Fruit fly (Drosophila melanogaster) whole organism, larva: ENCODE data around the gene CG11634.
A peak's percentile ranks its signal among the peaks of the same experiment; 100 is the strongest.

ENCODE experiments used
- noc ChIP-seq: fragments of 200-800 bp; sonication (Bioruptor generic); optimal IDR thresholded peaks from 3 replicates; lab custom pipeline; 2019; ENCODE audit warnings: missing biosample characterization, mild to moderate bottlenecking, missing genetic modification characterization, moderate library complexity

Gene CG11634

dm6 chr2L:21916000-21916399 lies at the start of gene CG11634:
TSS of gene CG11634 (plus strand) at chr2L:21916300.
- TF ChIP-seq noc, result no peak

- TF ChIP-seq noc, result no peak
Measured at dm6 chr2L:21866362-21866761, 49.7 kb upstream of the CG11634 start.

DNA sequence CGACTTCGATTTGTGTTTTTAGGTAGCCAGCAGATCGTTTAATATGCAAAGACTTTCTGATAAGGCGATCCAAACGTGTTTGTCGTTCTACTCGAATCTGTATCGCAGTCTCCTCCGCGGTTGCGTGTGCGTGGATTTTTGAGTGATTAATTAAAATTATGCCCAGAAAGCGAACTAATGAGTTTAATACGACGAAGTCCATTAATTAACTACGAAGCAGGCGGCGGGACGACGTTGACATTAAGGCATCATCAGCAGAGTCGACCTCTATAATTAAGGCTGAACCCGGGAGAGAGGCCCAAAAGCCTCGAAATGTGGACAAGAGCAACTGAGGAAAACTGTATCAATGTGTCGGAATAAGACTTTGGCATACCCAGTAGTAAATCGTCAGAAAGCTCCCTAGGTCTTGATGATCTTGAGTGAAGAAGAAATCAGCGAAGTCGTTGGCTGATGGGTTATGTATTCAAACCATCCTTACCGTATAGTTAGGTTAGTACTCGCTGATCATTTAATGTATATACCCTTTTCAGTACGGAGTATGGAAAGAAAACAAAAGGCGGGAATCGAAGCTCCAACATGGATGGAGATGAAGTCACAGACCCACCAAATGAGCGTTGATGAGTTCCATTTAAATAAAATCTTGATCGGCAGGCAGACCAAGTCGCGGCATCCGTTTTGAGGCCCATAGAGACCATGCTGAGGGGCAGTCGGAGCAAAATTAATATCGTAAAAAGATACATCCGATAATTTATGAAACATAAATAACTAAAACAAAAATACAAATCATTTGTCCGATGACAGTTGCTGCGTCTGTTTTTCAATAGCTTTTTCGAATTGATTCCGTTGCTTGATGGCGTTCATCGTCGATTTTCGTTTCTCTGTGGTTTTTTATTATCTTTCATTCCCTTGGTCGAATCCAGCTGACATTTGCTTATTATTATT lies 48.8 kb upstream of the CG11634 start:
- TF ChIP-seq noc, result peak; percentile 87

dm6 chr2L:21868712-21869280 lies 47.3 kb upstream of the CG11634 start:
- no peak for TF ChIP-seq noc

DNA sequence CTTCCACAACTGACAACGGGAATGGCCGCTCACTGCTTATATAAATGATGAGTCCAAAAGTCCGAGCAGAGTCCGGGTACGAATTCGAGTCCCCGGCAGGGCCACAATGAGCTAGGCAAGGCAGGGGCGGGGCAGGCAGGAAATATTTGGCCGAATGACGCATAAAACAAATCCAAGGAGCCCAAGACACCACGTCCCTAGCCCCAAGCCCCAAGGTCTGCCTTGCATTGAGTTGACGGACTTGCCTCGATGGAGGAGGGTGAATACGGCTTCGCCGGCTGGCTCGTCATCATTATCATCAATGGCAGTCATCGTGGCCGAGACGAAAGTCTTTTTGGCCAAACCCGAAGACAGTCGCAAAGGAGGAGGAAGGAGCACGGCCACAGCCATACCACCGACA lies 44.4 kb upstream of the CG11634 start:
- no peak for TF ChIP-seq noc

DNA sequence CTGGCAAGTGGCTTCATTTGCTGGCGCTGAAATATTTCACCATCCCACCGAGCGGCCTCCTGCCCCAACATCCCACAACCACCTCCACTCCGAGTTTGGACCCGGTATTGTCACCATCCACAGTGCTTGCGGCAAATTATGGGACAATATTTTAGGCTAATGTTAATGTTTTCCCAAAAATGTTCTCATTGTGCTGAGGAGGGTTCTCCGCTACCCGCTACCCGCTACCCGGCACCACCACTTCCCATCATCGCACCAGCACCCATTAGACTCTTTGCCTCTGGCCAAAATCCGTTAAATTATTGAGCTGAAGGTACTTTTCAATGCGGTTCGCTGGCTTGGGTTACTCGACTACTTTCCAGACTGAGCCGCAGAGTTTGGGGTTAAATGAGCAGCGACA lies 42.4 kb upstream of the CG11634 start:
- no peak for TF ChIP-seq noc

dm6 chr2L:21877006-21877405 lies 39.1 kb upstream of the CG11634 start:
- no peak for TF ChIP-seq noc

- no peak for TF ChIP-seq noc
Measured at dm6 chr2L:21879411-21879810, 36.7 kb upstream of the CG11634 start.

- no peak for TF ChIP-seq noc
Measured at dm6 chr2L:21881504-21882124, 34.5 kb upstream of the CG11634 start.

dm6 chr2L:21885502-21885901 lies 30.6 kb upstream of the CG11634 start:
- TF ChIP-seq noc, result no peak

- no peak for TF ChIP-seq noc
Measured at dm6 chr2L:21886260-21886659, 29.8 kb upstream of the CG11634 start.

DNA sequence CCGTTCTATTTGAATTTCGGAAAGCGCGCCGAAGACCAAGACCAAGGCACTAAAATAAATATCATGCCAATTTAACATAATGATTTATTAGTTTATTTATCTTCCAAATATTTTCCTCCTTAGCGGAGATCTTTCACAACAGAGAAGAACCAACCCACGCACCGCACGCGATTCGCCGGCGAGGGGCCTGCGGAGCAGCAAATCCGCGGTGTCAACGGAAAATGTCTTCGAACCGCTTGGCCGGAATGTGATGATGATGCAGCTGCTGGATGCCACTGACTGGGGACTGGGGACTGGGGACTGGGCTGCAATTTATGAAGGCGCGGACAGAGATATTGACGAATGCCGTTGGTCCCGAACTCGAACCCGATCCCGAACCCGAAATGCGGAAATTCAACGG lies 28.5 kb upstream of the CG11634 start:
- no peak for TF ChIP-seq noc

DNA sequence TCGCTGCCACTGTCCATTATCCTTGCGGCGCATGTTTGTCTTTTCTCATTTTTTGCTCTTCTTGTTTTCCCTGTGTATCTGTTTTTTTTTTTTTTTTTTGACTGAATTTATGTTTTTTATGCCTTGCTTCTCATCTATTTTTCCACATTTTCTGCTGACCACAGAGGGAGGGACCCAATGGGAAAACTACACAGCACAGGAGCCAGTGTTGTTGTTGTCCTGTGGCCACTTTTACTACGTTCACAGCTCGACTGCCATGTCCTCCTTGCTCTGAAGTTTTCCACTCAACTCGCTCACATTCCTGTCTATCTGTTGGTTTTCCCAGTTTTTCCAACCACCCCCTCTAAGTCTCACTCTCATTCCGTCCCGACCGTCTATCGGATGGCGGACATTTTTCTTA lies 25.9 kb upstream of the CG11634 start:
- TF ChIP-seq noc, result no peak

dm6 chr2L:21896046-21896445 lies 20.1 kb upstream of the CG11634 start:
- no peak for TF ChIP-seq noc

DNA sequence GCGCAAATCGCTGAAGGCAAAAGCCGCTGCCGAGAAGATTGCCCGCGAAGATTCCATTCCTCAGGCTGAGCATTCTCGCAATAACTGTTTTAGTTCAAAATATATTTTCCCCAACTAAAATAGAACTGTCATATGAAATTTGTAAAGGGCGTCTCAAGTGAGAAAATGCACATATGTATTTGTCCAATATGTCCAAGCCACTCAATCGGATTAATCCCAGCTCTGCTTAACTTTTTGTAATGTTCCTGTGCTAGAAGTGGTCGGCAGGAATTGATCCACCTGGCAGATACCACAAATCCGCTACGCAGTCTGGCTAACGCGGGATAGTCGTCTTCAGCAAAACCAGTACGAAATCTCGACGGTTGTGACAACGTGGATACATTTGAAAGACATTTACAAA lies 17.9 kb upstream of the CG11634 start, which contains the start of gene CG11629:
TSS of gene CG11629 (minus strand) at position 101 of the 400 bp plus-strand sequence.
- TF ChIP-seq noc, result no peak

- no peak for TF ChIP-seq noc
Measured at dm6 chr2L:21899001-21899715, 16.9 kb upstream of the CG11634 start.

DNA sequence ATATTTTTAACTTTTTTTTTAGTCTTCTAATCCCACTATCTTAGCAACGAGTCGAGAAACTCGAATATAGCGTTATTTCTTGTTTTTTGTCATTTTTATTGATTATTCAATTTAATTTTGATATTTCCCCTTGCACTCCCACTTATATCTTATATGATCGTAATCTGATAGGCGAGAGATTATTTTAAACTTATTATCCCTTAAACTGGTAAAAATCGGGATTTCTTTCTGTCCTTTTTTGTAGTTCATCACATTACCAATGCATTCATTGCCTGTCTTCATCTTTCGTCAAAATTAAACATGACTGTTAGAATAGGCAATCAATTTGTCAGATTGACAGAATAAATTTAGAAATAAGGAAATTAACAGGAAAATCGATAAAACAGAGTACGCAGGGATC lies 13.4 kb upstream of the CG11634 start, which contains the start of gene CG1421:
TSS of gene CG1421 (plus strand) at position 301 of the 400 bp plus-strand sequence.
- TF ChIP-seq noc, result no peak
